Fruit fly (Drosophila melanogaster): Measurements from ENCODE around the gene bru3.

The bru3 gene

dm6 chr3L:13477453-13478184 lies 325.6 kb downstream of the bru3 start, which contains the start of gene stv (continued):
- no peak for TF ChIP-seq CG11560 (tag; IDR thresholded peaks at IDR 0.05)
- TF ChIP-seq CG10274 (GFP tag; optimal IDR thresholded peaks at IDR 0.05), result no peak
- no peak for TF ChIP-seq MESR4 (GFP tag; optimal IDR thresholded peaks at IDR 0.05)
- TF ChIP-seq CG17568 (GFP tag; optimal IDR thresholded peaks at IDR 0.05), result no peak
- TF ChIP-seq gem (tag; optimal IDR thresholded peaks at IDR 0.05), result no peak
- TF ChIP-seq CG12104 (GFP tag; optimal IDR thresholded peaks at IDR 0.05), result no peak
- peak; percentile 34 for TF ChIP-seq Dek (tag; optimal IDR thresholded peaks at IDR 0.05)
- TF ChIP-seq Mad (GFP tag; optimal IDR thresholded peaks at IDR 0.05), result no peak
- TF ChIP-seq CG14965 (GFP tag; optimal IDR thresholded peaks at IDR 0.05; ENCODE audit: borderline replicate concordance), result no peak
- TF ChIP-seq corto (GFP tag; optimal IDR thresholded peaks at IDR 0.05), result no peak
- peak; percentile 40; the same call in 1 of the 2 replicates for TF ChIP-seq amos (GFP tag; IDR thresholded peaks at IDR 0.05; ENCODE audit: partially characterized antibody)
- TF ChIP-seq Bgb (GFP tag; IDR thresholded peaks at IDR 0.05; ENCODE audit: partially characterized antibody), result 0 out of 2 replicates have a peak, but pooled peaks have one; percentile 31
- 0 out of 3 replicates have a peak, but pooled peaks have one; percentile 36 for TF ChIP-seq ci (GFP tag; IDR thresholded peaks at IDR 0.05)
- TF ChIP-seq CG10321 (GFP tag; IDR thresholded peaks at IDR 0.05), result peak; percentile 29; the same call in 1 of the 2 replicates
- no peak for TF ChIP-seq CG18011 (GFP tag; optimal IDR thresholded peaks at IDR 0.05)
- no peak for TF ChIP-seq CG7963 (GFP tag; IDR thresholded peaks at IDR 0.05; ENCODE audit: partially characterized antibody)
- TF ChIP-seq CG30431 (GFP tag; optimal IDR thresholded peaks at IDR 0.05), result no peak
- TF ChIP-seq CG13123 (GFP tag; optimal IDR thresholded peaks at IDR 0.05), result no peak
- TF ChIP-seq CG18476 (GFP tag; optimal IDR thresholded peaks at IDR 0.05), result no peak
- 0 out of 3 replicates have a peak, but pooled peaks have one; percentile 31 for TF ChIP-seq z (GFP tag; IDR thresholded peaks at IDR 0.05)
- no peak for TF ChIP-seq B-H2 (GFP tag; optimal IDR thresholded peaks at IDR 0.05)
- TF ChIP-seq CG6813 (GFP tag; optimal IDR thresholded peaks at IDR 0.05), result peak; percentile 7
- TF ChIP-seq zen (tag; optimal IDR thresholded peaks at IDR 0.05), result no peak
- TF ChIP-seq CG1832 (GFP tag; optimal IDR thresholded peaks at IDR 0.05), result no peak
- no peak for TF ChIP-seq CG17328 (GFP tag; IDR thresholded peaks at IDR 0.05)
- TF ChIP-seq chinmo (GFP tag; IDR thresholded peaks at IDR 0.05; ENCODE audit: partially characterized antibody), result peak; percentile 87; the same call in 2 of the 4 replicates
- TF ChIP-seq dmrt99B (tag; optimal IDR thresholded peaks at IDR 0.05), result no peak
- no peak for TF ChIP-seq sisA (GFP tag; IDR thresholded peaks at IDR 0.05)
- peak; percentile 6; the same call in 1 of the 2 replicates for TF ChIP-seq inv (GFP tag; IDR thresholded peaks at IDR 0.05; ENCODE audit: partially characterized antibody)
- TF ChIP-seq wek (GFP tag; optimal IDR thresholded peaks at IDR 0.05), result no peak
- no peak for TF ChIP-seq ham (GFP tag; IDR thresholded peaks at IDR 0.05)
- TF ChIP-seq D19A (tag; optimal IDR thresholded peaks at IDR 0.05), result no peak
- peak; percentile 56; the same call in 1 of the 2 replicates for TF ChIP-seq NFAT (GFP tag; IDR thresholded peaks at IDR 0.05)
- no peak for TF ChIP-seq run (tag; optimal IDR thresholded peaks at IDR 0.05)
- TF ChIP-seq HHEX (GFP tag; optimal IDR thresholded peaks at IDR 0.05), result peak; percentile 12
- peak; percentile 27; the same call in 1 of the 2 replicates for TF ChIP-seq CG14441 (GFP tag; IDR thresholded peaks at IDR 0.05)
- peak; percentile 55; the same call in 1 of the 2 replicates for TF ChIP-seq CG11696 (GFP tag; IDR thresholded peaks at IDR 0.05)
- TF ChIP-seq CG3281 (GFP tag; optimal IDR thresholded peaks at IDR 0.05), result peak; percentile 25
- TF ChIP-seq CG12155 (GFP tag; optimal IDR thresholded peaks at IDR 0.05), result no peak
- 0 out of 3 replicates have a peak, but pooled peaks have one; percentile 28 for TF ChIP-seq CG6175 (GFP tag; IDR thresholded peaks at IDR 0.05)
- no peak for TF ChIP-seq caup (GFP tag; optimal IDR thresholded peaks at IDR 0.05; ENCODE audit: severe bottlenecking)
- TF ChIP-seq stc (GFP tag; IDR thresholded peaks at IDR 0.05), result 0 out of 2 replicates have a peak, but pooled peaks have one; percentile 35
- TF ChIP-seq lov (optimal IDR thresholded peaks at IDR 0.05), result no peak
- TF ChIP-seq lov (GFP tag; IDR thresholded peaks at IDR 0.05), result no peak
- peak; percentile 23; the same call in 1 of the 3 replicates for TF ChIP-seq B-H1 (GFP tag; IDR thresholded peaks at IDR 0.05)
- TF ChIP-seq CG34376 (GFP tag; optimal IDR thresholded peaks at IDR 0.05), result peak; percentile 10
- TF ChIP-seq peb (GFP tag; IDR thresholded peaks at IDR 0.05), result no peak
- peak; percentile 2 for TF ChIP-seq CG15514 (GFP tag; optimal IDR thresholded peaks at IDR 0.05)

Data from whole organism, embryonic.